Worm (Caenorhabditis elegans) whole organism, L2 larva: ENCODE data around the gene tyr-1.

ENCODE experiments used
- C34F6.9 ChIP-seq: fragments of 150-350 bp; optimal IDR thresholded peaks from 2 replicates; lab custom pipeline; 2014; ENCODE audit warnings: missing biosample characterization, missing genetic modification characterization
- F13H6.1 ChIP-seq: sonication (generic microtip); optimal IDR thresholded peaks from 2 replicates; lab custom pipeline; 2016; ENCODE audit warnings: missing genetic modification characterization, missing compliant biosample characterization
- Y55F3AM.14 ChIP-seq: fragments of 200-800 bp; sonication (Bioruptor generic); optimal IDR thresholded peaks from 2 replicates; lab custom pipeline; 2018; ENCODE audit warnings: mild to moderate bottlenecking, missing genetic modification characterization, missing compliant biosample characterization
- ZK546.5 ChIP-seq: sonication (generic microtip); optimal IDR thresholded peaks from 2 replicates; lab custom pipeline; 2017; ENCODE audit warnings: missing biosample characterization, missing genetic modification characterization
- alr-1 ChIP-seq: fragments of 150-350 bp; optimal IDR thresholded peaks from 2 replicates; lab custom pipeline; 2014; ENCODE audit warnings: missing biosample characterization, missing genetic modification characterization
- aly-2 ChIP-seq: fragments of 150-350 bp; optimal IDR thresholded peaks from 2 replicates; lab custom pipeline; 2014; ENCODE audit warnings: missing biosample characterization, missing genetic modification characterization
- ceh-16 ChIP-seq: fragments of 150-350 bp; optimal IDR thresholded peaks from 2 replicates; lab custom pipeline; 2014; ENCODE audit warnings: missing biosample characterization, missing genetic modification characterization
- ceh-82 ChIP-seq: fragments of 150-350 bp; optimal IDR thresholded peaks from 2 replicates; lab custom pipeline; 2014; ENCODE audit warnings: missing biosample characterization, missing genetic modification characterization
- crh-2 ChIP-seq: sonication (generic microtip); optimal IDR thresholded peaks from 2 replicates; lab custom pipeline; 2017; ENCODE audit warnings: missing biosample characterization, missing genetic modification characterization
- dmd-4 ChIP-seq: sonication (generic microtip); optimal IDR thresholded peaks from 2 replicates; lab custom pipeline; 2017; ENCODE audit warnings: missing biosample characterization, missing genetic modification characterization
- egl-27 ChIP-seq: sonication (generic microtip); optimal IDR thresholded peaks from 3 replicates; lab custom pipeline; 2017; ENCODE audit warnings: missing biosample characterization, missing genetic modification reagents, missing genetic modification characterization
- elt-1 ChIP-seq: fragments of 150-350 bp; optimal IDR thresholded peaks from 2 replicates; lab custom pipeline; 2014; ENCODE audit warnings: missing biosample characterization, missing genetic modification characterization
- elt-3 ChIP-seq: sonication (generic microtip); optimal IDR thresholded peaks from 2 replicates; lab custom pipeline; 2017; ENCODE audit warnings: missing biosample characterization, missing genetic modification characterization
- fos-1 ChIP-seq: fragments of 150-350 bp; optimal IDR thresholded peaks from 2 replicates; lab custom pipeline; 2014; ENCODE audit warnings: missing biosample characterization, missing genetic modification characterization
- gmeb-1 ChIP-seq: fragments of 150-350 bp; optimal IDR thresholded peaks from 2 replicates; lab custom pipeline; 2014; ENCODE audit warnings: missing biosample characterization, missing genetic modification characterization
- lin-11 ChIP-seq: fragments of 150-350 bp; sonication (generic microtip); optimal IDR thresholded peaks from 2 replicates; lab custom pipeline; 2014; ENCODE audit warnings: missing biosample characterization, missing genetic modification characterization, inconsistent platforms, mixed read lengths
- lin-39 ChIP-seq: fragments of 150-350 bp; optimal IDR thresholded peaks from 2 replicates; lab custom pipeline; 2014; ENCODE audit warnings: missing biosample characterization, missing genetic modification reagents, missing genetic modification characterization
- lsy-2 ChIP-seq, 2 experiments: fragments of 150-350 bp in 1 of 2; sonication (generic microtip) in 1 of 2; optimal IDR thresholded peaks; 2 replicates each; lab custom pipeline; 2014 to 2017; ENCODE audit warnings: missing biosample characterization in 2 of 2, missing genetic modification characterization in 2 of 2
- mbf-1 ChIP-seq: sonication (generic microtip); optimal IDR thresholded peaks from 2 replicates; lab custom pipeline; 2017; ENCODE audit warnings: missing biosample characterization, missing genetic modification characterization
- mdl-1 ChIP-seq, 2 experiments: fragments of 150-350 bp in 1 of 2; sonication (generic microtip) in 1 of 2; optimal IDR thresholded peaks; 2 replicates each; lab custom pipeline; 2017; ENCODE audit warnings: missing biosample characterization in 2 of 2, missing genetic modification characterization in 2 of 2
- nhr-11 ChIP-seq: fragments of 150-350 bp; optimal IDR thresholded peaks from 2 replicates; lab custom pipeline; 2014; ENCODE audit warnings: missing biosample characterization, missing genetic modification characterization
- nhr-12 ChIP-seq: fragments of 150-350 bp; optimal IDR thresholded peaks from 2 replicates; lab custom pipeline; 2014; ENCODE audit warnings: missing biosample characterization, missing genetic modification characterization
- nhr-129 ChIP-seq: fragments of 150-350 bp; optimal IDR thresholded peaks from 2 replicates; lab custom pipeline; 2014; ENCODE audit warnings: missing biosample characterization, missing genetic modification characterization
- nhr-23 ChIP-seq: fragments of 150-350 bp; optimal IDR thresholded peaks from 2 replicates; lab custom pipeline; 2014; ENCODE audit warnings: missing biosample characterization, missing genetic modification reagents, missing genetic modification characterization
- nhr-237 ChIP-seq: fragments of 150-350 bp; optimal IDR thresholded peaks from 2 replicates; lab custom pipeline; 2014; ENCODE audit warnings: missing biosample characterization, missing genetic modification characterization
- nhr-25 ChIP-seq: fragments of 150-350 bp; sonication (generic microtip); optimal IDR thresholded peaks from 3 replicates; lab custom pipeline; 2014; ENCODE audit warnings: missing biosample characterization, missing genetic modification characterization
- nhr-6 ChIP-seq: fragments of 150-350 bp; optimal IDR thresholded peaks from 2 replicates; lab custom pipeline; 2014; ENCODE audit warnings: missing biosample characterization, missing genetic modification characterization
- nhr-77 ChIP-seq: fragments of 150-350 bp; optimal IDR thresholded peaks from 2 replicates; lab custom pipeline; 2014; ENCODE audit warnings: missing biosample characterization, missing genetic modification characterization
- peb-1 ChIP-seq: fragments of 150-350 bp; optimal IDR thresholded peaks from 2 replicates; lab custom pipeline; 2014; ENCODE audit warnings: missing biosample characterization, missing genetic modification characterization
- sem-4 ChIP-seq: fragments of 150-350 bp; optimal IDR thresholded peaks from 2 replicates; lab custom pipeline; 2014; ENCODE audit warnings: missing biosample characterization, missing genetic modification reagents, missing genetic modification characterization
- sma-3 ChIP-seq: sonication (generic microtip); optimal IDR thresholded peaks from 2 replicates; lab custom pipeline; 2016; ENCODE audit warnings: missing genetic modification reagents, missing genetic modification characterization, missing compliant biosample characterization
- sma-9 ChIP-seq, 2 experiments: fragments of 150-350 bp in 1 of 2; sonication (generic microtip) in 1 of 2; optimal IDR thresholded peaks; 2 replicates each; lab custom pipeline; 2014 to 2016; ENCODE audit warnings: missing genetic modification characterization in 2 of 2, mild to moderate bottlenecking in 1 of 2, missing biosample characterization in 1 of 2, missing compliant biosample characterization in 1 of 2, missing genetic modification reagents in 1 of 2, moderate library complexity in 1 of 2
- snpc-4 ChIP-seq: fragments of 150-350 bp; optimal IDR thresholded peaks from 2 replicates; lab custom pipeline; 2014; ENCODE audit warnings: missing biosample characterization, missing genetic modification characterization
- unc-39 ChIP-seq: fragments of 150-350 bp; optimal IDR thresholded peaks from 2 replicates; lab custom pipeline; 2014; ENCODE audit warnings: missing biosample characterization, missing genetic modification characterization
- unc-62 ChIP-seq: fragments of 150-350 bp; optimal IDR thresholded peaks from 2 replicates; lab custom pipeline; 2014; ENCODE audit warnings: missing biosample characterization, missing genetic modification reagents, missing genetic modification characterization
- zag-1 ChIP-seq: fragments of 150-350 bp; optimal IDR thresholded peaks from 2 replicates; lab custom pipeline; 2014; ENCODE audit warnings: missing biosample characterization, missing genetic modification characterization
- ztf-11 ChIP-seq: sonication (generic microtip); optimal IDR thresholded peaks from 2 replicates; lab custom pipeline; 2017; ENCODE audit warnings: missing biosample characterization, missing genetic modification characterization
- ztf-4 ChIP-seq: fragments of 150-350 bp; optimal IDR thresholded peaks from 2 replicates; lab custom pipeline; 2014; ENCODE audit warnings: missing biosample characterization, missing genetic modification characterization

tyr-1 gene

ce11 chrIII:7837567-7837966 is 36.0 kb upstream of the tyr-1 start:
- TF ChIP-seq ZK546.5 (tag; lab: Kevin White, UChicago) (no peak), nhr-23 (no peak), ztf-4 (tag; lab: Kevin White, UChicago) (no peak)

- TF ChIP-seq mdl-1 (tag; optimal IDR thresholded peaks at IDR 0.05; lab: Kevin White, UChicago) (no peak), nhr-6 (tag; lab: Kevin White, UChicago) (no peak), sma-9 (GFP tag; optimal IDR thresholded peaks at IDR 0.05; lab: Kevin White, UChicago) (peak; percentile 1), sma-9 (tag; optimal IDR thresholded peaks at IDR 0.05; lab: Kevin White, UChicago) (no peak), ztf-4 (tag; lab: Kevin White, UChicago) (no peak)
These were observed 34.5 kb upstream of the tyr-1 start, which contains the start of gene ceh-23 for ce11 chrIII:7838907-7839642. ceh-23 (plus strand) TSS chrIII:7839592.

ce11 chrIII:7843536-7843935 is 30.0 kb upstream of the tyr-1 start, which contains the start of gene ZK652.8:
ZK652.8 (minus strand) TSS chrIII:7843636.
- TF ChIP-seq unc-39 (tag; lab: Kevin White, UChicago) (no peak), ztf-4 (tag; lab: Kevin White, UChicago) (no peak), F13H6.1 (tag; lab: Kevin White, UChicago) (no peak), sma-9 (GFP tag; optimal IDR thresholded peaks at IDR 0.05; lab: Kevin White, UChicago) (no peak), sma-9 (tag; optimal IDR thresholded peaks at IDR 0.05; lab: Kevin White, UChicago) (no peak), sem-4 (tag; lab: Kevin White, UChicago) (no peak), lsy-2 (tag; optimal IDR thresholded peaks at IDR 0.05; lab: Kevin White, UChicago) (no peak)

- TF ChIP-seq nhr-77 (tag; lab: Kevin White, UChicago) (no peak), nhr-25 (tag; lab: Kevin White, UChicago) (no peak), egl-27 (tag; lab: Kevin White, UChicago) (no peak), alr-1 (tag; lab: Kevin White, UChicago) (no peak), aly-2 (tag; lab: Kevin White, UChicago) (no peak), zag-1 (tag; lab: Kevin White, UChicago) (no peak), mbf-1 (tag; lab: Kevin White, UChicago) (no peak), nhr-11 (no peak), fos-1 (no peak), crh-2 (tag; lab: Kevin White, UChicago) (no peak), sma-3 (GFP tag; lab: Kevin White, UChicago) (no peak), ZK546.5 (tag; lab: Kevin White, UChicago) (no peak), snpc-4 (no peak), ztf-4 (tag; lab: Kevin White, UChicago) (no peak), sma-9 (GFP tag; optimal IDR thresholded peaks at IDR 0.05; lab: Kevin White, UChicago) (peak; percentile 9), sma-9 (tag; optimal IDR thresholded peaks at IDR 0.05; lab: Kevin White, UChicago) (no peak), sem-4 (tag; lab: Kevin White, UChicago) (no peak), mdl-1 (tag; optimal IDR thresholded peaks at IDR 0.05; lab: Kevin White, UChicago) (no peak), nhr-6 (tag; lab: Kevin White, UChicago) (no peak), unc-62 (GFP tag; lab: Kevin White, UChicago) (no peak), gmeb-1 (tag; lab: Kevin White, UChicago) (no peak), ceh-16 (tag; lab: Kevin White, UChicago) (no peak), unc-39 (tag; lab: Kevin White, UChicago) (no peak), dmd-4 (no peak), Y55F3AM.14 (no peak), lsy-2 (tag; optimal IDR thresholded peaks at IDR 0.05; lab: Kevin White, UChicago) (peak in 1 of 2 experiments; percentile 17), nhr-12 (tag; lab: Kevin White, UChicago) (no peak), peb-1 (tag; lab: Kevin White, UChicago) (no peak), ztf-11 (no peak), nhr-237 (tag; lab: Kevin White, UChicago) (no peak), ceh-82 (tag; lab: Kevin White, UChicago) (no peak), C34F6.9 (tag; lab: Kevin White, UChicago) (peak; percentile 50), elt-3 (no peak), lin-11 (tag; lab: Kevin White, UChicago) (no peak), lin-39 (tag; lab: Kevin White, UChicago) (peak; percentile 25), elt-1 (tag; lab: Kevin White, UChicago) (no peak), nhr-129 (tag; lab: Kevin White, UChicago) (peak; percentile 31)
These were observed 25.4 kb upstream of the tyr-1 start for ce11 chrIII:7848173-7848572.
